Worm (Caenorhabditis elegans) whole organism, midembryonic: Measurements from ENCODE around the gene cap-1.

ENCODE experiments used
- T22C8.4 ChIP-seq: fragments of 200-800 bp; sonication (Bioruptor generic); IDR thresholded peaks from 2 replicates; pipeline ENCODE4 v1.3.6; 2022; ENCODE audit warnings: missing genetic modification characterization, missing compliant biosample characterization
- cog-1 ChIP-seq: sonication (generic microtip); optimal IDR thresholded peaks from 2 replicates; lab custom pipeline; 2016; ENCODE audit warnings: missing genetic modification characterization, missing compliant biosample characterization
- flt-1 ChIP-seq: fragments of 200-800 bp; sonication (Bioruptor generic); IDR thresholded peaks from 2 replicates; pipeline ENCODE4 v1.3.6; 2022; ENCODE audit warnings: missing genetic modification characterization, missing compliant biosample characterization
- klf-2 ChIP-seq: fragments of 200-800 bp; sonication (Bioruptor generic); conservative IDR thresholded peaks from 2 replicates; pipeline ENCODE4 v1.3.6; 2022; ENCODE audit warnings: missing genetic modification reagents, missing genetic modification characterization, missing compliant biosample characterization
- med-1 ChIP-seq: sonication (generic microtip); optimal IDR thresholded peaks from 2 replicates; lab custom pipeline; 2017; ENCODE audit warnings: missing genetic modification characterization, mild to moderate bottlenecking, missing compliant biosample characterization, antibody characterized with exemption, missing genetic modification reagents; ENCODE audit not compliant: insufficient read depth
- ref-1 ChIP-seq: fragments of 200-800 bp; sonication (Bioruptor generic); conservative IDR thresholded peaks from 2 replicates; pipeline ENCODE4 v1.3.6; 2022; ENCODE audit warnings: missing genetic modification reagents, missing genetic modification characterization, missing compliant biosample characterization
- tab-1 ChIP-seq: fragments of 200-800 bp; sonication (Bioruptor generic); IDR thresholded peaks from 2 replicates; pipeline ENCODE4 v1.3.6; 2022; ENCODE audit warnings: missing genetic modification characterization, missing compliant biosample characterization
- ztf-23 ChIP-seq: fragments of 200-800 bp; sonication (Bioruptor generic); IDR thresholded peaks from 2 replicates; pipeline ENCODE4 v1.3.6; 2022; ENCODE audit warnings: missing genetic modification reagents, missing genetic modification characterization, missing compliant biosample characterization
- ztf-29 ChIP-seq: fragments of 200-800 bp; sonication (Bioruptor generic); IDR thresholded peaks from 2 replicates; pipeline ENCODE4 v1.3.6; 2022; ENCODE audit warnings: missing genetic modification reagents, missing genetic modification characterization, missing compliant biosample characterization

cap-1 gene

DNA sequence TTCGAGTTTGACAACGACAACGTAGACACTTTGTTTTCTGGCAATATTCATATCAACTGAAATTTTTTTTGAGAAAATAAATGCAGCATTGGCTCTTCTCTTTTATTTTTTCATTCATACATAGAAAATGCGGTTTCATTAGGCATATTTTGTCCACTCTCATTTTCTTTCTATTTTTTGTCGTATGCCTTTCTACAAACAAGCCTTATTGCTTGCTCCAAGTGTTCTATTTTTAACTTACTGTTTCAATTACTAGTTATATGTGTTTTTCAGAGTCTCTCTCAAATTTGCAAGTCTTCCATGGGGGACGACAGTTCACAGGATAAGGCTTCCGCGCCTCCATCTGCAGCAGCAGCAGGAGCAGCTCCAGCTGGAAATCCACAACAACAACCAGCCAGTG, 24.1 kb downstream of the cap-1 start, which contains the start of gene kcc-1:
TSS of gene kcc-1 (plus strand) at position 301 of the 400 bp plus-strand sequence.
- TF ChIP-seq med-1 (GFP tag; lab: Kevin White, UChicago), result no peak
- no peak for TF ChIP-seq T22C8.4
- no peak for TF ChIP-seq ref-1 (GFP tag; lab: Robert Waterston, UW)
- no peak for TF ChIP-seq klf-2 (GFP tag; lab: Robert Waterston, UW)
- no peak for TF ChIP-seq cog-1
- no peak for TF ChIP-seq ztf-29 (GFP tag; lab: Robert Waterston, UW)
- no peak for TF ChIP-seq flt-1 (GFP tag; lab: Robert Waterston, UW)
- TF ChIP-seq ztf-23 (GFP tag; lab: Robert Waterston, UW), result no peak
- TF ChIP-seq tab-1 (GFP tag; lab: Robert Waterston, UW), result no peak

DNA sequence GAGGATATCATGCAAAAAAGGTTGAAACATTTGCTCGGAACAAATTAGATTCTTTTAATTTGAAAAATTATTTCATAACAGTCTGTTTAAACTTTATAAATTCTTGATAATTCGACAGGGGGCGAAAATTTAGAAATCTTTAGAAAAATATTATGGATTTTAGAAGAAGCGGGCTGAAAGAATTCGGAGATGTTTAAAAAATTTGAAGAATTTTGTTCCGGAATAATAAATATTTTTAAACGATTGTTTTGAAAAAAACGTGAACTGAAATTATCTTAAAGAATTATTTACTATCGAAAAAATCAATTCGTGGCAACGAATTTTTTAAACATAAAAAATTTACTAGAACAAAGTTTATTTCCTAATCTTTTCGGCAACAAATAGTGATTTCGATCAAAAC, 26.3 kb downstream of the cap-1 start, which contains the start of gene R13A1.3:
TSS of gene R13A1.3 (plus strand) at position 301 of the 400 bp plus-strand sequence.
- TF ChIP-seq ztf-29 (GFP tag; lab: Robert Waterston, UW) (no peak), tab-1 (GFP tag; lab: Robert Waterston, UW) (no peak)

ce11 chrIV:7196853-7197252, 33.2 kb downstream of the cap-1 start, which contains the start of gene unc-8:
TSS of gene unc-8 (plus strand) at chrIV:7197153.
- TF ChIP-seq tab-1 (GFP tag; lab: Robert Waterston, UW), result no peak
- no peak for TF ChIP-seq T22C8.4
- TF ChIP-seq klf-2 (GFP tag; lab: Robert Waterston, UW), result no peak
- TF ChIP-seq flt-1 (GFP tag; lab: Robert Waterston, UW), result no peak

- no peak for TF ChIP-seq flt-1 (GFP tag; lab: Robert Waterston, UW)
- no peak for TF ChIP-seq ztf-23 (GFP tag; lab: Robert Waterston, UW)
- no peak for TF ChIP-seq ztf-29 (GFP tag; lab: Robert Waterston, UW)
- TF ChIP-seq klf-2 (GFP tag; lab: Robert Waterston, UW), result no peak
- TF ChIP-seq med-1 (GFP tag; lab: Kevin White, UChicago), result no peak
- no peak for TF ChIP-seq ref-1 (GFP tag; lab: Robert Waterston, UW)
- TF ChIP-seq cog-1, result no peak
- no peak for TF ChIP-seq T22C8.4
- no peak for TF ChIP-seq tab-1 (GFP tag; lab: Robert Waterston, UW)
Measured at ce11 chrIV:7195734-7196133, 34.3 kb downstream of the cap-1 start, which contains the start of gene best-16. TSS of gene best-16 (minus strand) at chrIV:7195834.

- TF ChIP-seq ztf-23 (GFP tag; lab: Robert Waterston, UW) (no peak), klf-2 (GFP tag; lab: Robert Waterston, UW) (no peak), T22C8.4 (no peak), ztf-29 (GFP tag; lab: Robert Waterston, UW) (no peak), flt-1 (GFP tag; lab: Robert Waterston, UW) (no peak), ref-1 (GFP tag; lab: Robert Waterston, UW) (no peak), med-1 (GFP tag; lab: Kevin White, UChicago) (no peak), tab-1 (GFP tag; lab: Robert Waterston, UW) (no peak), cog-1 (no peak)
Measured at ce11 chrIV:7191745-7192144, 38.3 kb downstream of the cap-1 start, which contains the start of gene R13A1.5. TSS of gene R13A1.5 (minus strand) at chrIV:7191845.

- no peak for TF ChIP-seq tab-1 (GFP tag; lab: Robert Waterston, UW)
- no peak for TF ChIP-seq med-1 (GFP tag; lab: Kevin White, UChicago)
- no peak for TF ChIP-seq flt-1 (GFP tag; lab: Robert Waterston, UW)
- TF ChIP-seq ref-1 (GFP tag; lab: Robert Waterston, UW), result no peak
- no peak for TF ChIP-seq ztf-29 (GFP tag; lab: Robert Waterston, UW)
- no peak for TF ChIP-seq T22C8.4
- TF ChIP-seq ztf-23 (GFP tag; lab: Robert Waterston, UW), result no peak
- no peak for TF ChIP-seq cog-1
Measured at ce11 chrIV:7190409-7190808, 39.6 kb downstream of the cap-1 start.

- TF ChIP-seq cog-1 (no peak), ztf-29 (GFP tag; lab: Robert Waterston, UW) (no peak), ref-1 (GFP tag; lab: Robert Waterston, UW) (no peak), ztf-23 (GFP tag; lab: Robert Waterston, UW) (no peak)
Measured at ce11 chrIV:7188528-7189422, 41.2 kb downstream of the cap-1 start, which contains the start of gene srlf-7. TSS of gene srlf-7 (plus strand) at chrIV:7189287.

ce11 chrIV:7188030-7188429, 42.0 kb downstream of the cap-1 start, which contains the start of gene C42D4.13:
TSS of gene C42D4.13 (minus strand) at chrIV:7188130.
- TF ChIP-seq klf-2 (GFP tag; lab: Robert Waterston, UW) (no peak), flt-1 (GFP tag; lab: Robert Waterston, UW) (no peak), ztf-29 (GFP tag; lab: Robert Waterston, UW) (no peak), ref-1 (GFP tag; lab: Robert Waterston, UW) (no peak), cog-1 (no peak), T22C8.4 (no peak), med-1 (GFP tag; lab: Kevin White, UChicago) (no peak), ztf-23 (GFP tag; lab: Robert Waterston, UW) (no peak), tab-1 (GFP tag; lab: Robert Waterston, UW) (no peak)

DNA sequence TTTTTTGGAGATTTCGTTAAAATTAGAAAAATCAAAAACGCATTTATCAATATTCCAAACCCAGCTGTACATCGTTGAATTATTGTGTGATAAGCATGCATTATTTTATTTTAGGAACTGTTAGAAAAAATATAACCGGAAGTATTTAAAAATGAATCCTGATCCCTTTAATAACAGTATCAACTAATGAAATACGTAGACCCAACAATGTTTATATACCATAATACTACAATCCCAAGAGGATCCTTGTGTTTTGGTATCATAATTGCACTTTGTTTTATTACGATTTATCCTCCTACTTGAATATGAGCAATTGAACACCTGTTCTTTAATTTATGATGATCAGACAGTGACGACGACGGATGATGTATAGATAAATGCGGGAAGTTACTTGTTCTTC, 43.3 kb downstream of the cap-1 start, which contains the start of gene str-249:
TSS of gene str-249 (minus strand) at position 101 of the 400 bp plus-strand sequence.
- no peak for TF ChIP-seq T22C8.4
- TF ChIP-seq ref-1 (GFP tag; lab: Robert Waterston, UW), result no peak
